Worm (Caenorhabditis elegans) whole organism, mixed stage, embryonic: Measurements from ENCODE around the gene sdc-2.

Experiments used
- M03D4.4 ChIP-seq: sonication (generic microtip); optimal IDR thresholded peaks from 2 replicates; lab custom pipeline; 2017; ENCODE audit warnings: mild to moderate bottlenecking, missing genetic modification characterization, missing compliant biosample characterization
- bed-3 ChIP-seq: fragments of 200-800 bp; sonication (Bioruptor generic); optimal IDR thresholded peaks from 3 replicates; lab custom pipeline; 2018; ENCODE audit warnings: mild to moderate bottlenecking, missing genetic modification characterization, moderate library complexity, missing compliant biosample characterization
- blmp-1 ChIP-seq: fragments of 150-350 bp; optimal IDR thresholded peaks from 2 replicates; lab custom pipeline; 2014; ENCODE audit warnings: missing biosample characterization, missing genetic modification characterization
- ceh-39 ChIP-seq: fragments of 150-350 bp; optimal IDR thresholded peaks from 2 replicates; lab custom pipeline; 2014; ENCODE audit warnings: missing biosample characterization, missing genetic modification characterization
- ceh-43 ChIP-seq: fragments of 200-800 bp; sonication (Bioruptor generic); optimal IDR thresholded peaks from 2 replicates; lab custom pipeline; 2018; ENCODE audit warnings: mild to moderate bottlenecking, missing genetic modification characterization, moderate library complexity, missing compliant biosample characterization
- ceh-83 ChIP-seq: fragments of 200-800 bp; sonication (Bioruptor generic); optimal IDR thresholded peaks from 2 replicates; lab custom pipeline; 2018; ENCODE audit warnings: mild to moderate bottlenecking, missing genetic modification characterization, missing compliant biosample characterization
- ces-1 ChIP-seq: fragments of 150-350 bp; optimal IDR thresholded peaks from 2 replicates; lab custom pipeline; 2014; ENCODE audit warnings: missing biosample characterization, missing genetic modification reagents, missing genetic modification characterization
- cnd-1 ChIP-seq: fragments of 200-800 bp; sonication (Bioruptor generic); optimal IDR thresholded peaks from 2 replicates; lab custom pipeline; 2018; ENCODE audit warnings: mild to moderate bottlenecking, missing genetic modification characterization, missing compliant biosample characterization
- drap-1 ChIP-seq: fragments of 200-800 bp; sonication (Bioruptor generic); optimal IDR thresholded peaks from 3 replicates; lab custom pipeline; 2018; ENCODE audit warnings: mild to moderate bottlenecking, missing genetic modification characterization, missing compliant biosample characterization
- elt-1 ChIP-seq: sonication (generic microtip); optimal IDR thresholded peaks from 2 replicates; lab custom pipeline; 2017; ENCODE audit warnings: missing genetic modification characterization, mild to moderate bottlenecking, missing compliant biosample characterization, antibody characterized with exemption, moderate library complexity, borderline replicate concordance; ENCODE audit not compliant: insufficient read depth
- elt-3 ChIP-seq: fragments of 150-350 bp; optimal IDR thresholded peaks from 2 replicates; lab custom pipeline; 2014; ENCODE audit warnings: missing biosample characterization, missing genetic modification characterization
- flh-1 ChIP-seq: fragments of 200-800 bp; sonication (Bioruptor generic); optimal IDR thresholded peaks from 2 replicates; lab custom pipeline; 2018; ENCODE audit warnings: mild to moderate bottlenecking, missing genetic modification characterization, moderate library complexity, missing compliant biosample characterization
- ham-2 ChIP-seq: fragments of 200-800 bp; sonication (Bioruptor generic); optimal IDR thresholded peaks from 2 replicates; lab custom pipeline; 2018; ENCODE audit warnings: mild to moderate bottlenecking, missing genetic modification characterization, missing compliant biosample characterization
- hlh-1 ChIP-seq: fragments of 150-350 bp; optimal IDR thresholded peaks from 2 replicates; lab custom pipeline; 2014; ENCODE audit warnings: missing biosample characterization, missing genetic modification reagents, missing genetic modification characterization
- lin-13 ChIP-seq: fragments of 150-350 bp; optimal IDR thresholded peaks from 2 replicates; lab custom pipeline; 2014; ENCODE audit warnings: missing biosample characterization, missing genetic modification characterization
- lin-32 ChIP-seq: fragments of 200-800 bp; sonication (Bioruptor generic); optimal IDR thresholded peaks from 2 replicates; lab custom pipeline; 2018; ENCODE audit warnings: mild to moderate bottlenecking, missing genetic modification characterization, missing compliant biosample characterization
- lsy-2 ChIP-seq: fragments of 150-350 bp; optimal IDR thresholded peaks from 2 replicates; lab custom pipeline; 2014; ENCODE audit warnings: missing biosample characterization, missing genetic modification characterization
- mab-5 ChIP-seq: fragments of 150-350 bp; optimal IDR thresholded peaks from 2 replicates; lab custom pipeline; 2014; ENCODE audit warnings: missing biosample characterization, missing genetic modification characterization
- mep-1 ChIP-seq: fragments of 150-350 bp; optimal IDR thresholded peaks from 2 replicates; lab custom pipeline; 2017; ENCODE audit warnings: missing biosample characterization, missing genetic modification reagents, missing genetic modification characterization, inconsistent platforms
- nhr-12 ChIP-seq: fragments of 150-350 bp; optimal IDR thresholded peaks from 2 replicates; lab custom pipeline; 2014; ENCODE audit warnings: missing biosample characterization, missing genetic modification characterization
- nhr-2 ChIP-seq: fragments of 150-350 bp; optimal IDR thresholded peaks from 2 replicates; lab custom pipeline; 2014; ENCODE audit warnings: missing biosample characterization, missing genetic modification characterization
- nhr-237 ChIP-seq: fragments of 150-350 bp; optimal IDR thresholded peaks from 2 replicates; lab custom pipeline; 2014; ENCODE audit warnings: missing biosample characterization, missing genetic modification characterization
- nhr-28 ChIP-seq: fragments of 150-350 bp; optimal IDR thresholded peaks from 2 replicates; lab custom pipeline; 2014; ENCODE audit warnings: missing biosample characterization, missing genetic modification characterization
- nhr-76 ChIP-seq: sonication (generic microtip); optimal IDR thresholded peaks from 2 replicates; lab custom pipeline; 2017; ENCODE audit warnings: missing biosample characterization, missing genetic modification characterization
- sem-2 ChIP-seq: fragments of 200-800 bp; sonication (Bioruptor generic); optimal IDR thresholded peaks from 2 replicates; lab custom pipeline; 2018; ENCODE audit warnings: mild to moderate bottlenecking, missing genetic modification characterization, missing compliant biosample characterization
- snpc-4 ChIP-seq: fragments of 150-350 bp; optimal IDR thresholded peaks from 2 replicates; lab custom pipeline; 2014; ENCODE audit warnings: missing biosample characterization, missing genetic modification characterization
- sptf-1 ChIP-seq: sonication (generic microtip); optimal IDR thresholded peaks from 2 replicates; lab custom pipeline; 2017; ENCODE audit warnings: mild to moderate bottlenecking, missing genetic modification characterization, moderate library complexity, missing compliant biosample characterization
- tbx-8 ChIP-seq: fragments of 200-800 bp; sonication (Bioruptor generic); optimal IDR thresholded peaks from 2 replicates; lab custom pipeline; 2018; ENCODE audit warnings: mild to moderate bottlenecking, missing genetic modification characterization, moderate library complexity, missing compliant biosample characterization
- unc-120 ChIP-seq: sonication (generic microtip); optimal IDR thresholded peaks from 2 replicates; lab custom pipeline; 2017; ENCODE audit warnings: missing genetic modification characterization, missing compliant biosample characterization; ENCODE audit not compliant: poor library complexity, severe bottlenecking
- unc-62 ChIP-seq: fragments of 150-350 bp; optimal IDR thresholded peaks from 2 replicates; lab custom pipeline; 2014; ENCODE audit warnings: missing biosample characterization, missing genetic modification reagents, missing genetic modification characterization
- ztf-11 ChIP-seq: fragments of 150-350 bp; optimal IDR thresholded peaks from 2 replicates; lab custom pipeline; 2014; ENCODE audit warnings: missing biosample characterization, missing genetic modification characterization

Gene sdc-2

ce11 chrX:11555527-11556137 lies 33.1 kb downstream of the sdc-2 start:
- TF ChIP-seq ceh-83 (GFP tag; lab: Kevin White, UChicago) (no peak), hlh-1 (tag; lab: Kevin White, UChicago) (no peak), unc-62 (GFP tag; lab: Kevin White, UChicago) (no peak), nhr-237 (tag; lab: Kevin White, UChicago) (no peak), blmp-1 (tag; lab: Kevin White, UChicago) (no peak), elt-3 (tag; lab: Kevin White, UChicago) (no peak), mep-1 (tag; lab: Kevin White, UChicago) (no peak), sptf-1 (no peak), mab-5 (tag; lab: Kevin White, UChicago) (no peak), lsy-2 (tag; lab: Kevin White, UChicago) (no peak), unc-120 (tag; lab: Kevin White, UChicago) (no peak), nhr-2 (no peak)

ce11 chrX:11556194-11556739 lies 33.8 kb downstream of the sdc-2 start, which contains the start of gene C35C5.10:
C35C5.10 (plus strand) TSS chrX:11556244.
- no peak for TF ChIP-seq elt-1 (tag; lab: Kevin White, UChicago)
- no peak for TF ChIP-seq nhr-76 (tag; lab: Kevin White, UChicago)
- TF ChIP-seq mab-5 (tag; lab: Kevin White, UChicago), result no peak
- no peak for TF ChIP-seq unc-62 (GFP tag; lab: Kevin White, UChicago)
- TF ChIP-seq ham-2, result no peak
- TF ChIP-seq unc-120 (tag; lab: Kevin White, UChicago), result no peak
- TF ChIP-seq tbx-8 (GFP tag; lab: Kevin White, UChicago), result no peak
- TF ChIP-seq nhr-28 (tag; lab: Kevin White, UChicago), result no peak
- no peak for TF ChIP-seq flh-1 (GFP tag; lab: Kevin White, UChicago)
- TF ChIP-seq, all 35 proteins: peak for 0

- TF ChIP-seq ces-1, result peak; percentile 89
- no peak for TF ChIP-seq lin-13 (tag; lab: Kevin White, UChicago)
These were observed 35.6 kb downstream of the sdc-2 start for ce11 chrX:11558156-11558555.

ce11 chrX:11560076-11560475 lies 37.6 kb downstream of the sdc-2 start:
- TF ChIP-seq ceh-39 (tag; lab: Kevin White, UChicago) (no peak), unc-62 (GFP tag; lab: Kevin White, UChicago) (peak; percentile 61), M03D4.4 (no peak), flh-1 (GFP tag; lab: Kevin White, UChicago) (no peak), ceh-83 (GFP tag; lab: Kevin White, UChicago) (no peak), hlh-1 (tag; lab: Kevin White, UChicago) (peak; percentile 72), nhr-12 (tag; lab: Kevin White, UChicago) (no peak), mep-1 (tag; lab: Kevin White, UChicago) (no peak), ztf-11 (tag; lab: Kevin White, UChicago) (no peak), elt-3 (tag; lab: Kevin White, UChicago) (no peak), sptf-1 (no peak), sem-2 (GFP tag; lab: Kevin White, UChicago) (no peak), lin-13 (tag; lab: Kevin White, UChicago) (no peak), drap-1 (no peak), cnd-1 (tag; lab: Kevin White, UChicago) (no peak), unc-120 (tag; lab: Kevin White, UChicago) (peak; percentile 64), mab-5 (tag; lab: Kevin White, UChicago) (no peak), ceh-43 (GFP tag; lab: Kevin White, UChicago) (no peak)

ce11 chrX:11560615-11561014 lies 38.1 kb downstream of the sdc-2 start, which contains the start of gene lev-8:
lev-8 (plus strand) TSS chrX:11560915.
- TF ChIP-seq tbx-8 (GFP tag; lab: Kevin White, UChicago) (no peak), sem-2 (GFP tag; lab: Kevin White, UChicago) (no peak), nhr-76 (tag; lab: Kevin White, UChicago) (no peak), ceh-39 (tag; lab: Kevin White, UChicago) (no peak), nhr-2 (no peak), drap-1 (no peak), elt-3 (tag; lab: Kevin White, UChicago) (no peak), flh-1 (GFP tag; lab: Kevin White, UChicago) (no peak), nhr-12 (tag; lab: Kevin White, UChicago) (no peak), ham-2 (no peak), ztf-11 (tag; lab: Kevin White, UChicago) (no peak), bed-3 (GFP tag; lab: Kevin White, UChicago) (no peak), snpc-4 (tag; lab: Kevin White, UChicago) (no peak), ces-1 (no peak), ceh-43 (GFP tag; lab: Kevin White, UChicago) (no peak), lin-32 (GFP tag; lab: Kevin White, UChicago) (no peak), lsy-2 (tag; lab: Kevin White, UChicago) (no peak)
